Worm (Caenorhabditis elegans) whole organism, young adult: ENCODE measurements around the gene chts-1.

Source experiments
- gei-17 ChIP-seq: fragments of 200-800 bp; sonication (Bioruptor generic); optimal IDR thresholded peaks from 2 replicates; lab custom pipeline; 2018; ENCODE audit warnings: mild to moderate bottlenecking, missing genetic modification characterization, missing compliant biosample characterization
- let-607 ChIP-seq, 2 experiments: fragments of 200-800 bp in 1 of 2; sonication (Bioruptor generic) in 1 of 2; sonication (generic microtip) in 1 of 2; optimal IDR thresholded peaks; 2 replicates each; lab custom pipeline; 2016 to 2018; ENCODE audit warnings: mild to moderate bottlenecking in 2 of 2, missing compliant biosample characterization in 2 of 2, missing genetic modification characterization in 2 of 2, moderate library complexity in 2 of 2, missing genotype in 1 of 2
- nhr-120 ChIP-seq: fragments of 200-800 bp; sonication (Bioruptor generic); IDR thresholded peaks from 2 replicates; pipeline ENCODE4 v1.3.6; 2022; ENCODE audit warnings: missing genetic modification characterization, missing compliant biosample characterization
- tbp1 ChIP-seq: fragments of 200-800 bp; sonication (Bioruptor generic); optimal IDR thresholded peaks from 2 replicates; lab custom pipeline; 2018; ENCODE audit warnings: mild to moderate bottlenecking, missing genetic modification characterization, missing compliant biosample characterization
- xnd-1 ChIP-seq: sonication (generic microtip); optimal IDR thresholded peaks from 2 replicates; lab custom pipeline; 2016; ENCODE audit warnings: missing genotype, missing genetic modification reagents, missing genetic modification characterization, missing compliant biosample characterization

DNA sequence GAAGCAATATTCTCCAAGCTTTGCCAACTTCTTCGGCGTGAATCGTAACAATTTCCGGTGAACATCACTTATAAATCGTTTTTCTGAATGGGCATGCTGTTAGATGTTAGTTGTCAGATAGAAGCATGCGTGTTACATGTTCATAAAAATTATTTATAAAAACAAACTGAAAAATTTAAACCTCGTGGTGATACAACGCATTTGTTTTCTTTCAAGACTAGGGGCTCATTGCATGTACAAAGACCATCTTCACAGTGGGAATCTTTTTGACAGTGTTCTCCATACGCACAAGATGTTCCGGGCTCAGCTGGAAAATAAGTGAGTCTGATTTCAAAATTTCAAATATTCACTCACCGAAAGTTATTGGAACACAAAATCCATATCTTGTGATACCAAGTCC, 6.8 kb downstream of the chts-1 start:
- TF ChIP-seq nhr-120 (GFP tag; lab: Robert Waterston, UW) = no peak
- TF ChIP-seq xnd-1 (tag; lab: Kevin White, UChicago) = no peak
- TF ChIP-seq tbp1 = no peak
- TF ChIP-seq gei-17 (GFP tag; lab: Kevin White, UChicago) = no peak
- TF ChIP-seq let-607 (tag; optimal IDR thresholded peaks at IDR 0.05; lab: Kevin White, UChicago) = no peak
